Worm (Caenorhabditis elegans) whole organism, young adult: ENCODE results near the gene ZK795.2.

ENCODE experiments used
- athp-1 ChIP-seq: sonication (generic microtip); optimal IDR thresholded peaks from 2 replicates; lab custom pipeline; 2017; ENCODE audit warnings: mild to moderate bottlenecking, missing genetic modification characterization, missing compliant biosample characterization
- hrde-1 ChIP-seq: sonication (generic microtip); optimal IDR thresholded peaks from 2 replicates; lab custom pipeline; 2016; ENCODE audit warnings: missing genetic modification characterization, mild to moderate bottlenecking, missing compliant biosample characterization, moderate library complexity, missing genotype, missing genetic modification reagents, borderline replicate concordance
- lin-26 ChIP-seq: fragments of 200-800 bp; sonication (Bioruptor generic); IDR thresholded peaks from 2 replicates; pipeline ENCODE4 v1.3.6; 2022; ENCODE audit warnings: missing genetic modification reagents, missing genetic modification characterization, missing compliant biosample characterization
- nfya-2 ChIP-seq: fragments of 200-800 bp; sonication (Bioruptor generic); IDR thresholded peaks from 2 replicates; pipeline ENCODE4 v1.3.6; 2022; ENCODE audit warnings: missing genetic modification reagents, missing genetic modification characterization, missing compliant biosample characterization
- pha-4 ChIP-seq: fragments of 150-350 bp; sonication (generic microtip); optimal IDR thresholded peaks from 2 replicates; lab custom pipeline; 2014; ENCODE audit warnings: missing biosample characterization, missing genetic modification reagents, missing genetic modification characterization
- unc-130 ChIP-seq: sonication (generic microtip); optimal IDR thresholded peaks from 2 replicates; lab custom pipeline; 2016; ENCODE audit warnings: missing genetic modification reagents, missing genetic modification characterization, missing compliant biosample characterization

DNA sequence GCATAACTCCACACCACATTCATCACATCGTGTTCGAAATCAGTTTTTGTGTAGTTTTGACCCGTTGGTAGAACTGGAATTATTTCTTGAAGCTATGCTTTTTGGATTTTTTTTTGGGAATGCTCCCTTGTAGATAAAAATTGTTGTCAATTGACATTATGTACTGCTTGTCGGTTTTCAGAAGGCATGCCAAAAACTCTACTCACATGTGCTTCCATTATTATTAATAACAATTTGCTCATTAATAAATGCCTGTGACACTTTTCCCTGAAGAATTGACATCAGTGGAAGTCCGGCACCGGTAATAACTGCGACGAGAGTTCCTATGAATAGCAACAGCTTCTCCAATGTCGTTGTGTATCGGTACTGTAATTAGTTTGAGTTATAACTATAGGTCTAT is 38.2 kb upstream of the ZK795.2 start:
- no peak for TF ChIP-seq pha-4 (tag; lab: Kevin White, UChicago)
- no peak for TF ChIP-seq unc-130 (GFP tag; lab: Kevin White, UChicago)
- TF ChIP-seq lin-26 (GFP tag; lab: Robert Waterston, UW), result no peak
- TF ChIP-seq athp-1 (tag; lab: Kevin White, UChicago), result no peak
- no peak for TF ChIP-seq hrde-1 (tag; lab: Kevin White, UChicago)
- TF ChIP-seq nfya-2, result no peak
